Worm (Caenorhabditis elegans) whole organism, late embryonic: ENCODE results near the gene tmem-184.

ENCODE experiments used
- dve-1 ChIP-seq: sonication (generic microtip); optimal IDR thresholded peaks from 2 replicates; lab custom pipeline; 2017; ENCODE audit warnings: antibody characterized with exemption, mild to moderate bottlenecking, missing genetic modification characterization, missing compliant biosample characterization
- eyg-1 ChIP-seq: sonication (generic microtip); optimal IDR thresholded peaks from 2 replicates; lab custom pipeline; 2016; ENCODE audit warnings: missing genotype, missing genetic modification characterization, missing compliant biosample characterization
- gmeb-2 ChIP-seq: sonication (generic microtip); optimal IDR thresholded peaks from 2 replicates; lab custom pipeline; 2016; ENCODE audit warnings: missing genetic modification characterization, inconsistent platforms, missing compliant biosample characterization
- lin-11 ChIP-seq: fragments of 200-800 bp; sonication (Bioruptor generic); optimal IDR thresholded peaks from 2 replicates; lab custom pipeline; 2018; ENCODE audit warnings: mild to moderate bottlenecking, missing genetic modification characterization, missing compliant biosample characterization
- nfya-1 ChIP-seq: sonication (generic microtip); optimal IDR thresholded peaks from 2 replicates; lab custom pipeline; 2017; ENCODE audit warnings: missing genetic modification characterization, mild to moderate bottlenecking, missing compliant biosample characterization, antibody characterized with exemption, moderate library complexity

DNA sequence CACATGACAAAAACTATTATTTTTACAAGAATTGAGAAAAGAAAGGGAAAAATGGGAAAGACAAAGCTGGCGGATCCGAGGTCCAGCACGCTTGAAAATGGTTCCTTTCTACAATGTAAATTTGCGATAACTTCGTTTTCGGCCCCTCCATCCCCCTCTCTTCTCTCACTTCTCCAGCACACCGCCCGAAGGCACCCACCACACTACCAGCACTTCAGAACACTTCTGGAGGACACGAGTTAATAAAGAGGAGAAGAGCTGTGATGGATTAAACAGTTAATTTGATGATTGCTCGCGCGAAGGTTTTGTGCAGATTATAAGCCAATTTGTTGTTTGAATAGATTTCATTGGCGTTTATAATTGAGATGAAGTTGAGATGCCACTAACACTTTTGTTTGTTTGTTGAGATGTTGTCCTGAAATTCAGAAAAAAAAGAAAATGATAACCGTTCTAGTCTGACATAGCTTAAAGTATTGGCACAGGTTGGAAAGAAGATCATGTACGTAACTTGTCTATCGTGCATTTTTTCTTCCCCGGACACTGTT is 12.0 kb downstream of the tmem-184 start:
- TF ChIP-seq nfya-1, result no peak
- no peak for TF ChIP-seq gmeb-2
- no peak for TF ChIP-seq eyg-1 (tag; lab: Kevin White, UChicago)
- TF ChIP-seq lin-11 (tag; lab: Kevin White, UChicago), result no peak
- no peak for TF ChIP-seq dve-1 (tag; lab: Kevin White, UChicago)
